Worm (Caenorhabditis elegans) whole organism, L3 larva: ENCODE results near the gene srx-45.

ENCODE experiments used
- R02D3.7 ChIP-seq: fragments of 150-350 bp; optimal IDR thresholded peaks from 2 replicates; lab custom pipeline; 2014; ENCODE audit warnings: missing biosample characterization, missing genetic modification characterization
- ZK546.5 ChIP-seq: sonication (generic microtip); optimal IDR thresholded peaks from 2 replicates; lab custom pipeline; 2017; ENCODE audit warnings: missing biosample characterization, missing genetic modification characterization
- aly-2 ChIP-seq: fragments of 150-350 bp; optimal IDR thresholded peaks from 2 replicates; lab custom pipeline; 2014; ENCODE audit warnings: missing biosample characterization, missing genetic modification characterization
- ama-1 ChIP-seq: fragments of 150-350 bp; optimal IDR thresholded peaks from 2 replicates; lab custom pipeline; 2018
- ceh-16 ChIP-seq: sonication (generic microtip); optimal IDR thresholded peaks from 2 replicates; lab custom pipeline; 2017; ENCODE audit warnings: missing biosample characterization, missing genetic modification characterization
- ceh-28 ChIP-seq: fragments of 150-350 bp; optimal IDR thresholded peaks from 2 replicates; lab custom pipeline; 2014; ENCODE audit warnings: missing biosample characterization, missing genetic modification reagents, missing genetic modification characterization
- ceh-9 ChIP-seq: sonication (generic microtip); optimal IDR thresholded peaks from 2 replicates; lab custom pipeline; 2018; ENCODE audit warnings: missing biosample characterization, missing genetic modification characterization
- daf-12 ChIP-seq: fragments of 150-350 bp; optimal IDR thresholded peaks from 2 replicates; lab custom pipeline; 2014; ENCODE audit warnings: missing biosample characterization, missing genetic modification reagents, missing genetic modification characterization
- egl-27 ChIP-seq: sonication (generic microtip); optimal IDR thresholded peaks from 4 replicates; lab custom pipeline; 2017; ENCODE audit warnings: missing biosample characterization, missing genetic modification reagents, missing genetic modification characterization
- egl-5 ChIP-seq: fragments of 150-350 bp; optimal IDR thresholded peaks from 2 replicates; lab custom pipeline; 2017; ENCODE audit warnings: missing biosample characterization, missing genetic modification reagents, missing genetic modification characterization, inconsistent platforms
- elt-1 ChIP-seq: fragments of 150-350 bp; optimal IDR thresholded peaks from 2 replicates; lab custom pipeline; 2014; ENCODE audit warnings: missing biosample characterization, missing genetic modification characterization
- elt-2 ChIP-seq: sonication (generic microtip); optimal IDR thresholded peaks from 2 replicates; lab custom pipeline; 2016; ENCODE audit warnings: missing genetic modification reagents, mild to moderate bottlenecking, missing genetic modification characterization, missing compliant biosample characterization
- elt-3 ChIP-seq, 3 experiments: fragments of 150-350 bp in 1 of 3; sonication (generic microtip) in 2 of 3; optimal IDR thresholded peaks; 2 replicates in 2 of 3; 4 replicates in 1 of 3; lab custom pipeline; 2014 to 2017; ENCODE audit warnings: missing biosample characterization in 3 of 3, missing genetic modification characterization in 3 of 3
- fkh-10 ChIP-seq: sonication (generic microtip); optimal IDR thresholded peaks from 2 replicates; lab custom pipeline; 2017; ENCODE audit warnings: missing biosample characterization, missing genetic modification reagents, missing genetic modification characterization
- fkh-2 ChIP-seq: fragments of 150-350 bp; optimal IDR thresholded peaks from 2 replicates; lab custom pipeline; 2014; ENCODE audit warnings: missing biosample characterization, missing genetic modification reagents, missing genetic modification characterization
- fos-1 ChIP-seq: fragments of 150-350 bp; optimal IDR thresholded peaks from 2 replicates; lab custom pipeline; 2014; ENCODE audit warnings: missing biosample characterization, missing genetic modification characterization
- hmg-11 ChIP-seq: sonication (generic microtip); optimal IDR thresholded peaks from 2 replicates; lab custom pipeline; 2016; ENCODE audit warnings: missing genetic modification characterization, missing compliant biosample characterization
- jun-1 ChIP-seq: fragments of 150-350 bp; optimal IDR thresholded peaks from 2 replicates; lab custom pipeline; 2014; ENCODE audit warnings: missing biosample characterization, missing genetic modification reagents, missing genetic modification characterization
- lin-15B ChIP-seq: fragments of 150-350 bp; optimal IDR thresholded peaks from 2 replicates; lab custom pipeline; 2014; ENCODE audit warnings: missing biosample characterization, missing genetic modification characterization
- lin-39 ChIP-seq: fragments of 150-350 bp; optimal IDR thresholded peaks from 2 replicates; lab custom pipeline; 2018; ENCODE audit warnings: missing biosample characterization, missing genetic modification reagents, missing genetic modification characterization
- lsy-12 ChIP-seq: sonication (generic microtip); optimal IDR thresholded peaks from 2 replicates; lab custom pipeline; 2016; ENCODE audit warnings: mild to moderate bottlenecking, missing genetic modification characterization, missing compliant biosample characterization
- mdl-1 ChIP-seq: fragments of 150-350 bp; optimal IDR thresholded peaks from 2 replicates; lab custom pipeline; 2014; ENCODE audit warnings: missing biosample characterization, missing genetic modification characterization
- mml-1 ChIP-seq: fragments of 150-350 bp; sonication (generic microtip); optimal IDR thresholded peaks from 3 replicates; lab custom pipeline; 2014; ENCODE audit warnings: missing biosample characterization, missing genetic modification characterization
- nfya-1 ChIP-seq: sonication (generic microtip); optimal IDR thresholded peaks from 2 replicates; lab custom pipeline; 2017; ENCODE audit warnings: missing genetic modification characterization, mild to moderate bottlenecking, missing compliant biosample characterization, antibody characterized with exemption, moderate library complexity; ENCODE audit not compliant: insufficient read depth
- nhr-11 ChIP-seq: fragments of 150-350 bp; optimal IDR thresholded peaks from 2 replicates; lab custom pipeline; 2014; ENCODE audit warnings: missing biosample characterization, missing genetic modification characterization
- nhr-12 ChIP-seq: fragments of 150-350 bp; optimal IDR thresholded peaks from 2 replicates; lab custom pipeline; 2014; ENCODE audit warnings: missing biosample characterization, missing genetic modification characterization
- nhr-23 ChIP-seq: fragments of 150-350 bp; optimal IDR thresholded peaks from 2 replicates; lab custom pipeline; 2014; ENCODE audit warnings: missing biosample characterization, missing genetic modification reagents, missing genetic modification characterization
- nhr-25 ChIP-seq: sonication (generic microtip); optimal IDR thresholded peaks from 2 replicates; lab custom pipeline; 2017; ENCODE audit warnings: missing biosample characterization, missing genetic modification characterization
- nhr-28 ChIP-seq: fragments of 150-350 bp; optimal IDR thresholded peaks from 2 replicates; lab custom pipeline; 2014; ENCODE audit warnings: missing biosample characterization, missing genetic modification characterization
- nhr-67 ChIP-seq: fragments of 150-350 bp; optimal IDR thresholded peaks from 2 replicates; lab custom pipeline; 2014; ENCODE audit warnings: missing biosample characterization, missing genetic modification characterization
- nhr-76 ChIP-seq: fragments of 150-350 bp; sonication (generic microtip); optimal IDR thresholded peaks from 5 replicates; lab custom pipeline; 2014; ENCODE audit warnings: missing biosample characterization, missing genetic modification characterization
- nhr-77 ChIP-seq: fragments of 150-350 bp; optimal IDR thresholded peaks from 2 replicates; lab custom pipeline; 2014; ENCODE audit warnings: missing biosample characterization, missing genetic modification characterization
- pha-4 ChIP-seq: fragments of 150-350 bp; optimal IDR thresholded peaks from 2 replicates; lab custom pipeline; 2014; ENCODE audit warnings: missing biosample characterization, missing genetic modification reagents, missing genetic modification characterization
- pqm-1 ChIP-seq: fragments of 150-350 bp; optimal IDR thresholded peaks from 2 replicates; lab custom pipeline; 2017; ENCODE audit warnings: missing biosample characterization, missing genetic modification characterization, inconsistent platforms
- sea-2 ChIP-seq: fragments of 150-350 bp; sonication (generic microtip); optimal IDR thresholded peaks from 4 replicates; lab custom pipeline; 2014; ENCODE audit warnings: missing biosample characterization, missing genetic modification reagents, missing genetic modification characterization
- skn-1 ChIP-seq: fragments of 150-350 bp; optimal IDR thresholded peaks from 2 replicates; lab custom pipeline; 2014; ENCODE audit warnings: missing biosample characterization, missing genetic modification characterization
- snpc-4 ChIP-seq: fragments of 150-350 bp; optimal IDR thresholded peaks from 2 replicates; lab custom pipeline; 2014; ENCODE audit warnings: missing biosample characterization, missing genetic modification characterization
- tbx-2 ChIP-seq: sonication (generic microtip); optimal IDR thresholded peaks from 2 replicates; lab custom pipeline; 2016; ENCODE audit warnings: mild to moderate bottlenecking, missing genetic modification characterization, missing compliant biosample characterization
- unc-39 ChIP-seq: sonication (generic microtip); optimal IDR thresholded peaks from 4 replicates; lab custom pipeline; 2017; ENCODE audit warnings: missing biosample characterization, missing genetic modification characterization
- unc-62 ChIP-seq: fragments of 150-350 bp; sonication (generic microtip); optimal IDR thresholded peaks from 4 replicates; lab custom pipeline; 2014; ENCODE audit warnings: missing biosample characterization, missing genetic modification reagents, missing genetic modification characterization
- ztf-4 ChIP-seq: fragments of 150-350 bp; optimal IDR thresholded peaks from 2 replicates; lab custom pipeline; 2014; ENCODE audit warnings: missing biosample characterization, missing genetic modification characterization

srx-45 gene

ce11 chrIII:9288540-9288939 is 18.0 kb downstream of the srx-45 start:
- TF ChIP-seq ztf-4 (tag; lab: Kevin White, UChicago) (no peak), elt-2 (tag; lab: Kevin White, UChicago) (peak; percentile 44), pha-4 (peak; percentile 2)

- no peak for TF ChIP-seq egl-27
- no peak for TF ChIP-seq hmg-11 (tag; lab: Kevin White, UChicago)
- TF ChIP-seq mml-1 (tag; lab: Kevin White, UChicago): no peak
- no peak for TF ChIP-seq nhr-28 (tag; lab: Kevin White, UChicago)
- TF ChIP-seq skn-1 (tag; lab: Kevin White, UChicago): no peak
- TF ChIP-seq ZK546.5 (tag; lab: Kevin White, UChicago): no peak
- TF ChIP-seq nhr-77 (tag; lab: Kevin White, UChicago): no peak
- TF ChIP-seq snpc-4 (tag; lab: Kevin White, UChicago): no peak
- no peak for TF ChIP-seq sea-2
- TF ChIP-seq pqm-1: no peak
- no peak for TF ChIP-seq fkh-2
- no peak for TF ChIP-seq nhr-25 (tag; lab: Kevin White, UChicago)
- TF ChIP-seq egl-5 (tag; lab: Kevin White, UChicago): no peak
- no peak for TF ChIP-seq pha-4
- TF ChIP-seq elt-1: no peak
- TF ChIP-seq jun-1 (tag; lab: Kevin White, UChicago): no peak
- no peak for TF ChIP-seq elt-2 (tag; lab: Kevin White, UChicago)
- TF ChIP-seq lsy-12: no peak
- no peak for TF ChIP-seq ceh-16
Measured at ce11 chrIII:9281480-9281879, 25.0 kb downstream of the srx-45 start, which contains the start of gene fozi-1. Gene fozi-1, plus strand, starts transcription at chrIII:9281780.

- TF ChIP-seq nhr-23 (tag; lab: Kevin White, UChicago) (peak; percentile 7), nhr-28 (tag; lab: Kevin White, UChicago) (no peak), ama-1 (lab: Kevin White, UChicago) (no peak), elt-3 (tag; optimal IDR thresholded peaks at IDR 0.05; lab: Kevin White, UChicago) (peak in 1 of 3 experiments; percentile 89), nhr-25 (tag; lab: Kevin White, UChicago) (peak; percentile 5)
- TF ChIP-seq, all 47 proteins: peak for 3
Measured at ce11 chrIII:9277803-9278202, 28.7 kb downstream of the srx-45 start.

ce11 chrIII:9272107-9272506 is 34.4 kb downstream of the srx-45 start:
- TF ChIP-seq skn-1 (tag; lab: Kevin White, UChicago): no peak
- peak; percentile 10 for TF ChIP-seq sea-2
- no peak for TF ChIP-seq lin-15B (tag; lab: Kevin White, UChicago)
- TF ChIP-seq unc-39 (tag; lab: Kevin White, UChicago): no peak
- TF ChIP-seq nhr-77 (tag; lab: Kevin White, UChicago): no peak
- TF ChIP-seq ceh-9: no peak
- no peak for TF ChIP-seq ztf-4 (tag; lab: Kevin White, UChicago)
- no peak for TF ChIP-seq nhr-11 (tag; lab: Kevin White, UChicago)
- no peak for TF ChIP-seq elt-2 (tag; lab: Kevin White, UChicago)
- no peak for TF ChIP-seq unc-62
- peak; percentile 42 for TF ChIP-seq hmg-11 (tag; lab: Kevin White, UChicago)
- no peak for TF ChIP-seq nhr-76 (tag; lab: Kevin White, UChicago)
- TF ChIP-seq daf-12 (tag; lab: Kevin White, UChicago): no peak
- peak; percentile 53 for TF ChIP-seq nfya-1
- no peak for TF ChIP-seq tbx-2
- TF ChIP-seq mml-1 (tag; lab: Kevin White, UChicago): no peak
- TF ChIP-seq ama-1 (lab: Kevin White, UChicago): no peak
- TF ChIP-seq egl-27: no peak
- no peak for TF ChIP-seq fkh-10 (GFP tag; lab: Kevin White, UChicago)
- TF ChIP-seq elt-3 (tag; optimal IDR thresholded peaks at IDR 0.05; lab: Kevin White, UChicago): no peak
- TF ChIP-seq ceh-28 (tag; lab: Kevin White, UChicago): no peak
- TF ChIP-seq jun-1 (tag; lab: Kevin White, UChicago): no peak
- no peak for TF ChIP-seq nhr-28 (tag; lab: Kevin White, UChicago)
- TF ChIP-seq egl-5 (tag; lab: Kevin White, UChicago): peak; percentile 54
- TF ChIP-seq fos-1 (tag; lab: Kevin White, UChicago): no peak
- TF ChIP-seq fkh-2: no peak
- no peak for TF ChIP-seq nhr-25 (tag; lab: Kevin White, UChicago)
- no peak for TF ChIP-seq nhr-12 (tag; lab: Kevin White, UChicago)
- TF ChIP-seq mdl-1 (tag; lab: Kevin White, UChicago): no peak
- peak; percentile 51 for TF ChIP-seq lin-39 (tag; lab: Kevin White, UChicago)
- TF ChIP-seq aly-2 (tag; lab: Kevin White, UChicago): no peak
- TF ChIP-seq R02D3.7 (tag; lab: Kevin White, UChicago): no peak
- no peak for TF ChIP-seq nhr-67 (tag; lab: Kevin White, UChicago)
